Worm (Caenorhabditis elegans) whole organism, L4 larva: Measurements from ENCODE around the gene F32D1.7.
A peak's percentile ranks its signal among the peaks of the same experiment; 100 is the strongest.

Experiments
- F44E2.7 ChIP-seq: fragments of 200-800 bp; sonication (Bioruptor generic); IDR thresholded peaks from 2 replicates; pipeline ENCODE4 v2.1.2; 2022; ENCODE audit warnings: missing genetic modification characterization, missing compliant biosample characterization
- Y5F2A.4 ChIP-seq: fragments of 200-800 bp; sonication (Bioruptor generic); optimal IDR thresholded peaks from 2 replicates; lab custom pipeline; 2018; ENCODE audit warnings: mild to moderate bottlenecking, missing genetic modification characterization, missing compliant biosample characterization
- Y75B8A.6 ChIP-seq: fragments of 200-800 bp; sonication (Bioruptor generic); IDR thresholded peaks from 2 replicates; pipeline ENCODE4 v1.3.6; 2022; ENCODE audit warnings: missing genetic modification reagents, missing genetic modification characterization, missing compliant biosample characterization
- aha-1 ChIP-seq: fragments of 150-350 bp; peaks from one replicate; lab custom pipeline; 2014; ENCODE audit warnings: missing biosample characterization, missing genetic modification characterization
- aly-2 ChIP-seq: sonication (generic microtip); optimal IDR thresholded peaks from 2 replicates; lab custom pipeline; 2018; ENCODE audit warnings: missing biosample characterization, missing genetic modification characterization
- ceh-20 ChIP-seq: fragments of 200-800 bp; sonication (Bioruptor generic); IDR thresholded peaks from 2 replicates; pipeline ENCODE4 v1.3.6; 2022; ENCODE audit warnings: missing genetic modification reagents, missing genetic modification characterization, missing compliant biosample characterization
- ceh-28 ChIP-seq: fragments of 150-350 bp; optimal IDR thresholded peaks from 2 replicates; lab custom pipeline; 2014; ENCODE audit warnings: missing biosample characterization, missing genetic modification reagents, missing genetic modification characterization
- ceh-32 ChIP-seq: sonication (generic microtip); optimal IDR thresholded peaks from 2 replicates; lab custom pipeline; 2016; ENCODE audit warnings: mild to moderate bottlenecking, missing genetic modification characterization, missing compliant biosample characterization; ENCODE audit not compliant: poor library complexity
- ceh-82 ChIP-seq: sonication (generic microtip); optimal IDR thresholded peaks from 2 replicates; lab custom pipeline; 2017; ENCODE audit warnings: missing biosample characterization, missing genetic modification characterization
- daf-16 ChIP-seq, 3 experiments: sonication (generic microtip); optimal IDR thresholded peaks; 2 replicates each; lab custom pipeline; 2016 to 2017; ENCODE audit warnings: missing genetic modification characterization in 3 of 3, missing genetic modification reagents in 3 of 3, mild to moderate bottlenecking in 2 of 3, missing compliant biosample characterization in 2 of 3, missing biosample characterization in 1 of 3, moderate library complexity in 1 of 3
- dmd-9 ChIP-seq: fragments of 200-800 bp; sonication (Bioruptor generic); IDR thresholded peaks from 2 replicates; pipeline ENCODE4 v1.3.6; 2022; ENCODE audit warnings: missing genetic modification reagents, missing genetic modification characterization, missing compliant biosample characterization
- dpl-1 ChIP-seq: fragments of 150-350 bp; optimal IDR thresholded peaks from 2 replicates; lab custom pipeline; 2014; ENCODE audit warnings: missing biosample characterization, missing genetic modification reagents, missing genetic modification characterization
- gei-8 ChIP-seq: fragments of 200-800 bp; sonication (Bioruptor generic); optimal IDR thresholded peaks from 2 replicates; lab custom pipeline; 2018; ENCODE audit warnings: mild to moderate bottlenecking, missing genetic modification characterization, missing compliant biosample characterization
- hif-1 ChIP-seq, 2 experiments: sonication (generic microtip); optimal IDR thresholded peaks; 2 replicates each; lab custom pipeline; 2016 to 2017; ENCODE audit warnings: missing compliant biosample characterization in 2 of 2, missing genetic modification characterization in 2 of 2, missing genetic modification reagents in 2 of 2, missing genotype in 2 of 2, mild to moderate bottlenecking in 1 of 2
- hlh-11 ChIP-seq: fragments of 200-800 bp; sonication (Bioruptor generic); optimal IDR thresholded peaks from 2 replicates; lab custom pipeline; 2018; ENCODE audit warnings: mild to moderate bottlenecking, missing genetic modification characterization, missing compliant biosample characterization
- hlh-30 ChIP-seq: sonication (generic microtip); optimal IDR thresholded peaks from 2 replicates; lab custom pipeline; 2017; ENCODE audit warnings: antibody characterized with exemption, mild to moderate bottlenecking, missing genetic modification characterization, missing compliant biosample characterization; ENCODE audit not compliant: insufficient read depth
- hmg-1.1 ChIP-seq: fragments of 200-800 bp; sonication (Bioruptor generic); IDR thresholded peaks from 2 replicates; pipeline ENCODE4 v1.3.6; 2022; ENCODE audit warnings: missing genetic modification reagents, missing genetic modification characterization, missing compliant biosample characterization
- lim-7 ChIP-seq: fragments of 200-800 bp; sonication (Bioruptor generic); IDR thresholded peaks from 2 replicates; pipeline ENCODE4 v1.3.6; 2022; ENCODE audit warnings: missing genetic modification characterization, missing compliant biosample characterization
- mep-1 ChIP-seq: fragments of 150-350 bp; sonication (generic microtip); optimal IDR thresholded peaks from 3 replicates; lab custom pipeline; 2014; ENCODE audit warnings: missing biosample characterization, missing genetic modification characterization
- mxl-3 ChIP-seq: fragments of 200-800 bp; sonication (Bioruptor generic); optimal IDR thresholded peaks from 2 replicates; lab custom pipeline; 2018; ENCODE audit warnings: mild to moderate bottlenecking, missing genetic modification characterization, missing compliant biosample characterization
- nhr-48 ChIP-seq: sonication (generic microtip); optimal IDR thresholded peaks from 2 replicates; lab custom pipeline; 2016; ENCODE audit warnings: mild to moderate bottlenecking, missing genetic modification characterization, missing compliant biosample characterization
- skn-1 ChIP-seq: fragments of 150-350 bp; optimal IDR thresholded peaks from 2 replicates; lab custom pipeline; 2014; ENCODE audit warnings: missing biosample characterization, missing genetic modification characterization
- spr-3 ChIP-seq: fragments of 200-800 bp; sonication (Bioruptor generic); optimal IDR thresholded peaks from 2 replicates; lab custom pipeline; 2018; ENCODE audit warnings: mild to moderate bottlenecking, missing genetic modification characterization, missing compliant biosample characterization
- unc-130 ChIP-seq: sonication (generic microtip); optimal IDR thresholded peaks from 2 replicates; lab custom pipeline; 2016; ENCODE audit warnings: missing genetic modification reagents, missing genetic modification characterization, missing compliant biosample characterization
- unc-62 ChIP-seq, 3 experiments: fragments of 150-350 bp in 1 of 3; sonication (generic microtip); optimal IDR thresholded peaks in 2 of 3; peaks in 1 of 3; 1 replicate in 1 of 3; 2 replicates in 2 of 3; lab custom pipeline; 2014 to 2017; ENCODE audit warnings: missing biosample characterization in 3 of 3, missing genetic modification characterization in 3 of 3, missing genetic modification reagents in 3 of 3, missing genotype in 1 of 3
- zfp-2 ChIP-seq: sonication (generic microtip); optimal IDR thresholded peaks from 2 replicates; lab custom pipeline; 2016; ENCODE audit warnings: mild to moderate bottlenecking, missing genetic modification characterization, missing compliant biosample characterization
- zip-11 ChIP-seq: fragments of 200-800 bp; sonication (Bioruptor generic); IDR thresholded peaks from 2 replicates; pipeline ENCODE4 v1.3.6; 2022; ENCODE audit warnings: missing genetic modification characterization, missing compliant biosample characterization
- ztf-11 ChIP-seq: fragments of 150-350 bp; optimal IDR thresholded peaks from 2 replicates; lab custom pipeline; 2014; ENCODE audit warnings: missing biosample characterization, missing genetic modification characterization

The F32D1.7 gene

DNA sequence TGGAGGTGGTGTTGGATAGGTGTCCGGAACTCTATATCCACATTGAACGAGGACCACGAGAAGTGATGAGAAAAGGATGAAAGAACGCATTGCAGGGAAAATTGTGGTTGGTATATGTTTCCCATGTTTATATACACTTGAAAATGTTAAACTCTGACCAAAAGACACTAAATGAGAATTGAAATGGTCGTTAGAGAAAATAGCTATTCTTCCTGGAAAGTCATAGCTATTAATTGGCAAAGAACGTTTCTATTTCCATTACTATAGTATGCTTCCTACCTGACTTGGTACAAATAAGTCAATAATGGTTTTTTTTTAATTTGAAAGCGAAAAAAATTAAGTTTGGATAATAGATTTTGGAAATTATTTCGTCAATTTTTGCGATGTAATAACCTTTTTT is 40.7 kb upstream of the F32D1.7 start, which contains the start of gene Y47D7A.18:
TSS of gene Y47D7A.18 (minus strand) at position 101 of the 400 bp plus-strand sequence.
- TF ChIP-seq ceh-32 (tag; lab: Kevin White, UChicago) (no peak), hmg-1.1 (GFP tag; lab: Robert Waterston, UW) (no peak), unc-62 (GFP tag; optimal IDR thresholded peaks at IDR 0.05 in 1 of 2; lab: Kevin White, UChicago) (peak in 1 of 2 experiments; percentile 31), unc-62 (tag; optimal IDR thresholded peaks at IDR 0.05; lab: Kevin White, UChicago) (no peak), Y5F2A.4 (GFP tag; lab: Kevin White, UChicago) (no peak)

DNA sequence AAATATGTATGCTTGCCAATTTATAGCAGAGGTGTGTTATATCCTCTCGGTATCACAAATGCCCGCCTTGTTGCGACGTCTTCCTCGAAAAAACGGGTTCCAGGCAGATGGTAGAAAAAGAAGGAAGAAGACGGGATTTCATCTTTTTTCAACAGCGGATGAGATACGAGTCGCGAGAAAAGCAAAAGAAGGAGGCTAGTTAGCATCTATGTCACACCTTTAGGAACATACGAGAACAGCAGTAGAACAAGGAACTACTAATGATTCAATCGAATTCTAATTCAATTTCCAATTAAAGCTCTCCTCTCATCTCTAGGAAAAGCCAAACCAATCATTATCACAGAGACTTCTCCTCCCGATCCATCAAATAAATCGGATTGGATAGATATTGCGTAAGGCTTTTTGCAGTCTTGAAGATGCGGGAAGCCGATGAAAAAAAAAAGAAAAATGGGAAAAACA is 38.7 kb upstream of the F32D1.7 start, which contains the start of gene grl-5:
TSS of gene grl-5 (minus strand) at position 51 of the 459 bp plus-strand sequence.
- TF ChIP-seq unc-62 (GFP tag; optimal IDR thresholded peaks at IDR 0.05 in 1 of 2; lab: Kevin White, UChicago) (peak in 1 of 2 experiments; percentile 84), unc-62 (tag; optimal IDR thresholded peaks at IDR 0.05; lab: Kevin White, UChicago) (no peak), mep-1 (tag; lab: Kevin White, UChicago) (no peak), skn-1 (no peak), daf-16 (GFP tag; optimal IDR thresholded peaks at IDR 0.05; lab: Kevin White, UChicago) (no peak), daf-16 (tag; optimal IDR thresholded peaks at IDR 0.05; lab: Kevin White, UChicago) (no peak), dpl-1 (GFP tag; lab: Kevin White, UChicago) (no peak), hlh-11 (tag; lab: Kevin White, UChicago) (peak; percentile 41), aha-1 (tag; lab: Kevin White, UChicago) (peak; percentile 94)

DNA sequence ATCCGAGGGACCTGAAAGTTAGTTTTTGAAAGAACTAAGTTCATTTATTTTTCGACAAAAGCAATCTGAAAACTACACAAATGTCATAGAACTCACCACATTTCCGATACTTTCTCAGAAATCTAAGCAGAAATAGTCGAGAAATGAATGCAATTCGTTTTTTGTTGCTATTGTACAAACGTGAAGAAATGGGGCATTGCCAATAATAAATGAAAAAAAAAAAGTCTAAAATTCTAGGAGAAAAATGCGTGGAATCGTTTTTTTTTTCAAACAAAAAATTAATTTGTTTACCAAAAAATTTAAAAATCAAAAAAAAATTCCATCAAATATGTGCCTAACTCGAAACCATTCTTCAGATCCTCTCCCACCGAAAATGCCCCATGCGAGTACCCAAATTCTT is 35.7 kb upstream of the F32D1.7 start, which contains the start of gene Y47D7A.17:
TSS of gene Y47D7A.17 (minus strand) at position 101 of the 400 bp plus-strand sequence.
- no peak for TF ChIP-seq zip-11 (GFP tag; lab: Robert Waterston, UW)
- no peak for TF ChIP-seq spr-3 (GFP tag; lab: Kevin White, UChicago)
- no peak for TF ChIP-seq ceh-32 (tag; lab: Kevin White, UChicago)
- TF ChIP-seq aly-2 (tag; lab: Kevin White, UChicago), result no peak
- no peak for TF ChIP-seq hlh-30 (tag; lab: Kevin White, UChicago)

DNA sequence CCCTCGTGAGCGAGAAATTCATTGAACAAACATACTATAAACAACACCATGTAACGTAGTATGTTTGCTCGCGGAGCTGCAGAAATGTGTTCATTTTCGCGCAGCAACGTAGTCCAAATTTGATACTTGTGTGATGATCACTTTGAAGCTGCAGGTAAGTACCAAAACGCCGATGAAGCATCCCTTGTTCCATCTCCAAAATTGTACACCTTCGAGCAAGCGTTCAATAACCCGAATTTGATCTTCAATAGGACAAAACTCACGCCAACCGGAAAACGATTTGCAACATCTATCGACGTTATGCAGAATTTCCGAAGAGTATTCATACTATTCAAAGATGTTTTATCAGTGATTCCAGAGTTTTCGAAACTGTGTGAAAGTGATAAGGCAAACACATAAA is 34.7 kb upstream of the F32D1.7 start, which contains the start of gene Y47D7A.3:
TSS of gene Y47D7A.3 (plus strand) at position 301 of the 400 bp plus-strand sequence.
- TF ChIP-seq aly-2 (tag; lab: Kevin White, UChicago), result no peak

DNA sequence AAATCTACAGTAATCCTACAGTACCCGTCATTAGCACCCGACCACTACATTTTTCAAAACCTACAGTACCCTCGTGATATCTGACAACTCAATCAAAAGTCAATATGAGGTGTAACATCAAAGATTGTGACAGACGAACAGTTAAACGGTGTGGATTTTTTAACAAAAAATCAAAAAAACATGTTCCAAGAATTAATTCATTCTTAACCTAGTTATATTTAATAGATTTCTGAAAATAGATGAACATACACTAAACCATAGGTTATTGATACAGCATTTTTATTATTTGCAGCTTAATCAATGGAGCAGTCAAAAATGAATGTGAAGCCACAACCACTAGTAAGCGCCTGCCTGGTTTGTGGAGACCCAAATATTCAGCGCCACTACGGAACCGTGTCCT is 31.5 kb upstream of the F32D1.7 start, which contains the start of gene nhr-118:
TSS of gene nhr-118 (plus strand) at position 301 of the 400 bp plus-strand sequence.
- TF ChIP-seq aha-1 (tag; lab: Kevin White, UChicago), result peak; percentile 9
- no peak for TF ChIP-seq ceh-82

DNA sequence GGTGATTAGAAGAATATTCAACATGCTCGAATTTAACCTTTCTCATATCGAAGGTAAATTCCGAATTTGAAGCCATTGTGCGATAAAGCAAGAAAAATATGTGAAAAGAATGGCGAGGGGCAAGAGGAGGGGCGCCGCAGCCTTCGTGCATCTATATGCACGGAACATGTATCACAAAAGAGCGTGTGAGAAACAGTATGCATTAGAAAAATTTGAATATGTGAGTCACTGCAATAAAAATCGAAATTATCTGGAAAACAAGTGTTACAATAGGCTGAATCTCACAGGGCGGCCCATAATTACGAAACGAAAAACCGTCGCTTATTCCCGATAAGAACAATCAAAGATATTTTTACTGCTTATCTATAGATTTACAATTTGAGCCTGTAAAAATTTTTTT is 25.9 kb upstream of the F32D1.7 start, which contains the start of gene F13A2.5:
TSS of gene F13A2.5 (minus strand) at position 101 of the 400 bp plus-strand sequence.
- peak; percentile 1 for TF ChIP-seq aha-1 (tag; lab: Kevin White, UChicago)
- TF ChIP-seq Y75B8A.6 (GFP tag; lab: Robert Waterston, UW), result no peak

DNA sequence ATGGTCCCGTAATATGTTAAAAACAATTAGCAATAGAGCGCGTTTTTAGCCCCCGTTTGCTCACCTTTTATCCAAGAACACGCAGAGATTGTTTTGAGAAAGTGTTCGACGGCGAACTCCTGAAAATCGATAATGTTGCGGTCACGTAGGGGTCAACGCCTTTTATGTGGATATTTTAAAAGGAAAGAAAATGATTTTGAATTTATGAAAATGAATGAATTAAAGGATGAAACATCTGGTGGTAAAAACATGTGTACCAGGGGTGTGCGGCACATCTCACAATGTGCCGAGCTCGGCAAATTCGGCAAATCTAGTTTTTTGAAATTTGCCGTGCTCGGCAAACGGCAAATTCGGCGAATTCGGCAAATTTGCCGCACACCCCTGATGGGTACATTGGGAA is 24.1 kb upstream of the F32D1.7 start, which contains the start of gene F13A2.4:
TSS of gene F13A2.4 (minus strand) at position 101 of the 400 bp plus-strand sequence.
- TF ChIP-seq nhr-48 (tag; lab: Kevin White, UChicago) (no peak), ztf-11 (tag; lab: Kevin White, UChicago) (no peak), gei-8 (GFP tag; lab: Kevin White, UChicago) (no peak), ceh-20 (GFP tag; lab: Robert Waterston, UW) (no peak), unc-130 (GFP tag; lab: Kevin White, UChicago) (no peak), lim-7 (GFP tag; lab: Robert Waterston, UW) (no peak), ceh-28 (no peak), F44E2.7 (GFP tag; lab: Robert Waterston, UW) (no peak), mxl-3 (GFP tag; lab: Kevin White, UChicago) (no peak), hif-1 (tag; optimal IDR thresholded peaks at IDR 0.05; lab: Kevin White, UChicago) (no peak), zfp-2 (no peak), dmd-9 (GFP tag; lab: Robert Waterston, UW) (no peak)
